Worm (Caenorhabditis elegans) whole organism, early embryonic: ENCODE results near the gene sumv-1.

ENCODE experiments used
- ama-1 ChIP-seq: fragments of 150-350 bp; optimal IDR thresholded peaks from 2 replicates; lab custom pipeline; 2014
- ceh-13 ChIP-seq: fragments of 200-800 bp; sonication (Bioruptor generic); optimal IDR thresholded peaks from 2 replicates; lab custom pipeline; 2018; ENCODE audit warnings: mild to moderate bottlenecking, missing genetic modification characterization, missing compliant biosample characterization
- ceh-36 ChIP-seq: sonication (generic microtip); optimal IDR thresholded peaks from 2 replicates; lab custom pipeline; 2016; ENCODE audit warnings: missing genetic modification characterization, inconsistent platforms, missing compliant biosample characterization
- ets-7 ChIP-seq: sonication (generic microtip); optimal IDR thresholded peaks from 2 replicates; lab custom pipeline; 2016; ENCODE audit warnings: missing genotype, missing genetic modification characterization, missing compliant biosample characterization
- flt-1 ChIP-seq: fragments of 200-800 bp; sonication (Bioruptor generic); IDR thresholded peaks from 2 replicates; pipeline ENCODE4 v1.3.6; 2022; ENCODE audit warnings: missing genetic modification characterization, missing compliant biosample characterization
- hmbx-1 ChIP-seq: sonication (generic microtip); optimal IDR thresholded peaks from 2 replicates; lab custom pipeline; 2016; ENCODE audit warnings: mild to moderate bottlenecking, missing genetic modification characterization, missing compliant biosample characterization
- hmg-4 ChIP-seq: fragments of 200-800 bp; sonication (Bioruptor generic); optimal IDR thresholded peaks from 2 replicates; lab custom pipeline; 2018; ENCODE audit warnings: mild to moderate bottlenecking, missing genetic modification characterization, missing compliant biosample characterization
- hnd-1 ChIP-seq: sonication (generic microtip); optimal IDR thresholded peaks from 2 replicates; lab custom pipeline; 2016; ENCODE audit warnings: missing genetic modification characterization, missing compliant biosample characterization
- sea-1 ChIP-seq: fragments of 200-800 bp; sonication (Bioruptor generic); conservative IDR thresholded peaks from 2 replicates; pipeline ENCODE4 v1.3.6; 2022; ENCODE audit warnings: missing genetic modification characterization, missing compliant biosample characterization
- tbx-11 ChIP-seq: fragments of 200-800 bp; sonication (Bioruptor generic); IDR thresholded peaks from 2 replicates; pipeline ENCODE4 v1.3.6; 2022; ENCODE audit warnings: missing genetic modification characterization, missing compliant biosample characterization
- tbx-37 ChIP-seq: fragments of 200-800 bp; sonication (Bioruptor generic); conservative IDR thresholded peaks from 2 replicates; pipeline ENCODE4 v1.3.6; 2022; ENCODE audit warnings: missing genetic modification reagents, missing genetic modification characterization, missing compliant biosample characterization
- tra-4 ChIP-seq: sonication (generic microtip); optimal IDR thresholded peaks from 2 replicates; lab custom pipeline; 2017; ENCODE audit warnings: missing genetic modification characterization, missing compliant biosample characterization

DNA sequence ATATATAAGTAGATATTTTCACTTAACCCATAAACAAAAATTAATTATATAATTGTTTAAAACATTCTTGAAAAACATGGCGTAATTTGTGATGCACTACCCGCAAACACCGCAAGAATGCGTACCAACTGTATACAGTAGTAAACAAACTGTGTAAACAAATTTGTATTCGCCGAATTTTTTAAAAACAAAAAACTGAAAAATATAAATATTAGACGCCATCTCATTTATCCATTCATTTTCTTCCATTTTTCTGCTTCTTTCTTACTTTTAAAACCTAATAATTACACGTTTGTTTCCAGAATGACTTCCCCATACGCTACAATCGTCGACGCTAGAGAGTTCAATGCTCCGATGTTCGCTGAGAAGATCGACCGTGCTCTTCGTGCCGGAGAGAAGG is 28.7 kb downstream of the sumv-1 start, which contains the start of gene nex-1:
- TF ChIP-seq ama-1 (lab: Kevin White, UChicago) = no peak
- no peak for TF ChIP-seq hmg-4 (GFP tag; lab: Kevin White, UChicago)
- TF ChIP-seq tbx-37 = no peak
- TF ChIP-seq flt-1 (GFP tag; lab: Robert Waterston, UW) = no peak
- TF ChIP-seq hmbx-1 (tag; lab: Kevin White, UChicago) = no peak
- TF ChIP-seq ets-7 (tag; lab: Kevin White, UChicago) = no peak
- TF ChIP-seq ceh-13 = no peak
- no peak for TF ChIP-seq tbx-11 (GFP tag; lab: Robert Waterston, UW)
- no peak for TF ChIP-seq hnd-1
- no peak for TF ChIP-seq sea-1 (GFP tag; lab: Robert Waterston, UW)
- no peak for TF ChIP-seq ceh-36 (tag; lab: Kevin White, UChicago)
- no peak for TF ChIP-seq tra-4 (tag; lab: Kevin White, UChicago)
